Worm (Caenorhabditis elegans) whole organism, late embryonic: ENCODE data around the gene C26D10.6.

ENCODE experiments used
- C38D4.7 ChIP-seq: fragments of 200-800 bp; sonication (Bioruptor generic); optimal IDR thresholded peaks from 2 replicates; lab custom pipeline; 2018; ENCODE audit warnings: mild to moderate bottlenecking, missing genetic modification characterization, moderate library complexity, missing compliant biosample characterization
- F13H6.1 ChIP-seq: sonication (generic microtip); optimal IDR thresholded peaks from 2 replicates; lab custom pipeline; 2016; ENCODE audit warnings: missing genetic modification characterization, missing compliant biosample characterization
- ceh-30 ChIP-seq: fragments of 150-350 bp; optimal IDR thresholded peaks from 2 replicates; lab custom pipeline; 2014; ENCODE audit warnings: missing biosample characterization, missing genetic modification characterization
- ceh-31 ChIP-seq: sonication (generic microtip); optimal IDR thresholded peaks from 2 replicates; lab custom pipeline; 2016; ENCODE audit warnings: missing genetic modification characterization, missing compliant biosample characterization
- dve-1 ChIP-seq: sonication (generic microtip); optimal IDR thresholded peaks from 2 replicates; lab custom pipeline; 2017; ENCODE audit warnings: antibody characterized with exemption, mild to moderate bottlenecking, missing genetic modification characterization, missing compliant biosample characterization
- hlh-30 ChIP-seq: sonication (generic microtip); optimal IDR thresholded peaks from 2 replicates; lab custom pipeline; 2017; ENCODE audit warnings: antibody characterized with exemption, missing genetic modification characterization, missing compliant biosample characterization; ENCODE audit not compliant: insufficient read depth
- sox-2 ChIP-seq: fragments of 200-800 bp; sonication (Bioruptor generic); IDR thresholded peaks from 2 replicates; pipeline ENCODE4 v1.3.6; 2022; ENCODE audit warnings: missing genetic modification reagents, missing genetic modification characterization, missing compliant biosample characterization

C26D10.6 gene

DNA sequence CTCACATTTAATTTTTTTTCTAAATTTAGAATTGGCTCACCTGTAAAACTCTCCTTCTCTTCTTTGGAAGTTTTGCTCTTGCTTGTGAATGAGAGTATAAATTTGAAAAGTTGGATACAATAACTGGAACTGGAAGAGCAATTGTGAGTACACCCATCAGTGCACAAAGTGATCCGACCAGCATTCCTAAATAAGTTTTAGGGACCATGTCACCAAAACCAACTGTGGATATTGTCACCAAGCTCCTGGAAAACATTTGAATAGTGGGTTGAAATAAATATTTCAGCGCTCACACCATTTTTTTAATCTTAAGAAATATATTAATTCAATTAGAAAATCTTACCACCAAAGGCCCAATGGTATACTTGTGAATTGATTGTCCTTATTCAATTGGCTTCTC lies 46.2 kb downstream of the C26D10.6 start:
- TF ChIP-seq ceh-31 (tag; lab: Kevin White, UChicago) (no peak), ceh-30 (no peak), C38D4.7 (GFP tag; lab: Kevin White, UChicago) (no peak), hlh-30 (no peak), dve-1 (tag; lab: Kevin White, UChicago) (no peak), F13H6.1 (no peak), sox-2 (no peak)
- TF ChIP-seq, all 69 proteins: peak for 0
